Worm (Caenorhabditis elegans): Measurements from ENCODE around the gene T10H10.2.

- no peak for TF ChIP-seq snpc-4 (tag; optimal IDR thresholded peaks at IDR 0.05)
- no peak for TF ChIP-seq sma-9 (GFP tag; optimal IDR thresholded peaks at IDR 0.05)
- no peak for TF ChIP-seq sma-9 (tag; optimal IDR thresholded peaks at IDR 0.05)
- no peak for TF ChIP-seq nhr-129 (tag; optimal IDR thresholded peaks at IDR 0.05)
- TF ChIP-seq ama-1 (optimal IDR thresholded peaks at IDR 0.05) = no peak
- no peak for TF ChIP-seq ztf-4 (tag; optimal IDR thresholded peaks at IDR 0.05)
- no peak for TF ChIP-seq blmp-1 (tag; optimal IDR thresholded peaks at IDR 0.05; ENCODE audit: insufficient read depth)
- TF ChIP-seq ceh-16 (tag; optimal IDR thresholded peaks at IDR 0.05) = no peak
- TF ChIP-seq ceh-82 (tag; optimal IDR thresholded peaks at IDR 0.05) = no peak
- TF ChIP-seq nhr-237 (tag; optimal IDR thresholded peaks at IDR 0.05) = no peak
- TF ChIP-seq ztf-1 (GFP tag; conservative IDR thresholded peaks at IDR 0.05) = no peak
- no peak for TF ChIP-seq mdl-1 (tag; optimal IDR thresholded peaks at IDR 0.05)
- no peak for TF ChIP-seq nhr-11 (tag; optimal IDR thresholded peaks at IDR 0.05)
- no peak for TF ChIP-seq nhr-21 (tag; optimal IDR thresholded peaks at IDR 0.05)
- no peak for TF ChIP-seq lin-39 (tag; optimal IDR thresholded peaks at IDR 0.05)
Observed at ce11 chrX:2266777-2267176, 27.8 kb upstream of the T10H10.2 start.

Measured in whole organism, L2 larva.